Fruit fly (Drosophila melanogaster) whole organism, prepupa: ENCODE measurements around the gene iPLA2-VIA.

Source experiments
- Blimp-1 ChIP-seq: fragments of 200-800 bp; sonication (Bioruptor generic); optimal IDR thresholded peaks from 3 replicates; lab custom pipeline; 2017; ENCODE audit warnings: missing biosample characterization, missing genetic modification characterization, mild to moderate bottlenecking, moderate library complexity, missing genetic modification reagents
- CG10631 ChIP-seq: fragments of 200-800 bp; sonication (Bioruptor generic); optimal IDR thresholded peaks from 2 replicates; lab custom pipeline; 2016; ENCODE audit warnings: missing biosample characterization, missing genetic modification characterization
- CG11762 ChIP-seq: fragments of 200-800 bp; sonication (Bioruptor generic); optimal IDR thresholded peaks from 3 replicates; lab custom pipeline; 2016; ENCODE audit warnings: missing biosample characterization, missing genetic modification characterization; ENCODE audit not compliant: insufficient read depth
- CG11902 ChIP-seq: fragments of 200-800 bp; sonication (Bioruptor generic); optimal IDR thresholded peaks from 3 replicates; lab custom pipeline; 2016; ENCODE audit warnings: missing biosample characterization, missing genetic modification characterization
- CG15336 ChIP-seq: fragments of 200-800 bp; sonication (Bioruptor generic); IDR thresholded peaks from 2 replicates; pipeline ENCODE4 v1.3.6; 2022; ENCODE audit warnings: missing biosample characterization, missing genetic modification characterization
- CG1621 ChIP-seq: fragments of 200-800 bp; sonication (Bioruptor generic); optimal IDR thresholded peaks from 3 replicates; lab custom pipeline; 2018; ENCODE audit warnings: missing biosample characterization, mild to moderate bottlenecking, missing genetic modification characterization
- CG16779 ChIP-seq: fragments of 200-800 bp; sonication (Bioruptor generic); optimal IDR thresholded peaks from 3 replicates; lab custom pipeline; 2017; ENCODE audit warnings: missing biosample characterization, mild to moderate bottlenecking, missing genetic modification characterization
- CG3032 ChIP-seq: fragments of 200-800 bp; optimal IDR thresholded peaks from 2 replicates; lab custom pipeline; 2019; ENCODE audit warnings: missing biosample characterization, mild to moderate bottlenecking, missing genetic modification characterization, moderate library complexity
- CG3919 ChIP-seq: fragments of 200-800 bp; sonication (Bioruptor generic); optimal IDR thresholded peaks from 3 replicates; lab custom pipeline; 2016; ENCODE audit warnings: missing biosample characterization, missing genetic modification characterization
- CG4318 ChIP-seq: fragments of 200-800 bp; sonication (Bioruptor generic); optimal IDR thresholded peaks from 3 replicates; lab custom pipeline; 2017; ENCODE audit warnings: missing biosample characterization, mild to moderate bottlenecking, missing genetic modification characterization
- CG6163 ChIP-seq: fragments of 200-800 bp; sonication (Bioruptor generic); IDR thresholded peaks from 3 replicates; pipeline ENCODE4 v1.3.6; 2022; ENCODE audit warnings: missing biosample characterization, missing genetic modification characterization
- CG6792 ChIP-seq: fragments of 200-800 bp; sonication (Bioruptor generic); optimal IDR thresholded peaks from 3 replicates; lab custom pipeline; 2016; ENCODE audit warnings: missing biosample characterization, missing genetic modification characterization
- CG6808 ChIP-seq: fragments of 200-800 bp; sonication (Bioruptor generic); optimal IDR thresholded peaks from 3 replicates; lab custom pipeline; 2017; ENCODE audit warnings: missing biosample characterization, missing genetic modification characterization, mild to moderate bottlenecking, moderate library complexity, missing genetic modification reagents
- CG6854 ChIP-seq: fragments of 200-800 bp; sonication (Bioruptor generic); optimal IDR thresholded peaks from 2 replicates; lab custom pipeline; 2017; ENCODE audit warnings: missing biosample characterization, mild to moderate bottlenecking, missing genetic modification characterization
- CG7368 ChIP-seq: fragments of 200-800 bp; sonication (Bioruptor generic); optimal IDR thresholded peaks from 3 replicates; lab custom pipeline; 2016; ENCODE audit warnings: missing biosample characterization, missing genetic modification characterization
- CG8119 ChIP-seq: fragments of 200-800 bp; sonication (Bioruptor generic); IDR thresholded peaks from 3 replicates; pipeline ENCODE4 v1.3.6; 2022; ENCODE audit warnings: missing biosample characterization, missing genetic modification characterization
- CG9139 ChIP-seq: fragments of 200-800 bp; sonication (Bioruptor generic); optimal IDR thresholded peaks from 3 replicates; lab custom pipeline; 2017; ENCODE audit warnings: missing biosample characterization, mild to moderate bottlenecking, missing genetic modification characterization
- Eip78C ChIP-seq: fragments of 200-800 bp; sonication (Bioruptor generic); peaks from one replicate; lab custom pipeline; 2016; ENCODE audit warnings: missing biosample characterization, missing genetic modification characterization
- Eip93F ChIP-seq: fragments of 200-800 bp; sonication (Bioruptor generic); optimal IDR thresholded peaks from 2 replicates; lab custom pipeline; 2016; ENCODE audit warnings: missing biosample characterization, mild to moderate bottlenecking, missing genetic modification characterization
- Ets21C ChIP-seq: fragments of 200-800 bp; sonication (Bioruptor generic); optimal IDR thresholded peaks from 3 replicates; lab custom pipeline; 2016; ENCODE audit warnings: missing biosample characterization, missing genetic modification characterization
- Gug ChIP-seq: fragments of 200-800 bp; sonication (Bioruptor generic); IDR thresholded peaks from 2 replicates; pipeline ENCODE4 v1.3.6; 2022; ENCODE audit warnings: missing biosample characterization, missing genetic modification characterization
- Hr38 ChIP-seq: sonication (Bioruptor generic); optimal IDR thresholded peaks from 2 replicates; lab custom pipeline; 2016; ENCODE audit warnings: missing biosample characterization, missing genetic modification characterization
- Hr4 ChIP-seq: fragments of 200-800 bp; sonication (Bioruptor generic); optimal IDR thresholded peaks from 3 replicates; lab custom pipeline; 2016; ENCODE audit warnings: missing biosample characterization, missing genetic modification characterization
- Met ChIP-seq: fragments of 200-800 bp; sonication (Bioruptor generic); optimal IDR thresholded peaks from 3 replicates; lab custom pipeline; 2016; ENCODE audit warnings: missing biosample characterization, missing genetic modification characterization
- Sox102F ChIP-seq: fragments of 200-800 bp; sonication (Bioruptor generic); optimal IDR thresholded peaks from 2 replicates; lab custom pipeline; 2016; ENCODE audit warnings: missing biosample characterization, mild to moderate bottlenecking, missing genetic modification characterization
- Sox14 ChIP-seq: fragments of 200-800 bp; sonication (Bioruptor generic); optimal IDR thresholded peaks from 3 replicates; lab custom pipeline; 2016; ENCODE audit warnings: missing biosample characterization, missing genetic modification characterization
- Sox15 ChIP-seq: fragments of 200-800 bp; sonication (Bioruptor generic); optimal IDR thresholded peaks from 3 replicates; lab custom pipeline; 2016; ENCODE audit warnings: missing biosample characterization, missing genetic modification characterization
- achi ChIP-seq: fragments of 200-800 bp; sonication (Bioruptor generic); optimal IDR thresholded peaks from 3 replicates; lab custom pipeline; 2016; ENCODE audit warnings: missing biosample characterization, missing genetic modification characterization
- acj6 ChIP-seq: fragments of 200-800 bp; sonication (Bioruptor generic); optimal IDR thresholded peaks from 3 replicates; lab custom pipeline; 2016; ENCODE audit warnings: missing biosample characterization, missing genetic modification characterization
- cyc ChIP-seq: fragments of 200-800 bp; sonication (Bioruptor generic); optimal IDR thresholded peaks from 3 replicates; lab custom pipeline; 2016; ENCODE audit warnings: missing biosample characterization, missing genetic modification characterization
- dac ChIP-seq: fragments of 200-800 bp; sonication (Bioruptor generic); optimal IDR thresholded peaks from 2 replicates; lab custom pipeline; 2017; ENCODE audit warnings: missing biosample characterization, mild to moderate bottlenecking, missing genetic modification characterization
- dsx ChIP-seq: fragments of 200-800 bp; optimal IDR thresholded peaks from 3 replicates; lab custom pipeline; 2019; ENCODE audit warnings: missing biosample characterization, mild to moderate bottlenecking, missing genetic modification characterization, moderate library complexity; ENCODE audit not compliant: poor library complexity, severe bottlenecking
- eg ChIP-seq: fragments of 200-800 bp; sonication (Bioruptor generic); IDR thresholded peaks from 3 replicates; pipeline ENCODE4 v1.3.6; 2022; ENCODE audit warnings: missing biosample characterization, missing genetic modification characterization
- fd85E ChIP-seq: fragments of 200-800 bp; sonication (Bioruptor generic); optimal IDR thresholded peaks from 3 replicates; lab custom pipeline; 2016; ENCODE audit warnings: missing biosample characterization, missing genetic modification characterization
- lz ChIP-seq: fragments of 200-800 bp; sonication (Bioruptor generic); optimal IDR thresholded peaks from 3 replicates; lab custom pipeline; 2016; ENCODE audit warnings: missing biosample characterization, missing genetic modification characterization
- net ChIP-seq: fragments of 200-800 bp; sonication (Bioruptor generic); optimal IDR thresholded peaks from 3 replicates; lab custom pipeline; 2016; ENCODE audit warnings: missing biosample characterization, missing genetic modification characterization
- salr ChIP-seq, 2 experiments: fragments of 200-800 bp; sonication (Bioruptor generic); optimal IDR thresholded peaks; 3 replicates each; lab custom pipeline; 2016 to 2018; ENCODE audit warnings: missing biosample characterization in 2 of 2, missing genetic modification characterization in 2 of 2, mild to moderate bottlenecking in 1 of 2
- spab ChIP-seq: fragments of 200-800 bp; sonication (Bioruptor generic); optimal IDR thresholded peaks from 2 replicates; lab custom pipeline; 2017; ENCODE audit warnings: missing biosample characterization, mild to moderate bottlenecking, missing genetic modification characterization, missing genetic modification reagents
- ss ChIP-seq, 2 experiments: fragments of 200-800 bp; sonication (Bioruptor generic); optimal IDR thresholded peaks; 2 replicates in 1 of 2; 3 replicates in 1 of 2; lab custom pipeline; 2017 to 2018; ENCODE audit warnings: mild to moderate bottlenecking in 2 of 2, missing biosample characterization in 2 of 2, missing genetic modification characterization in 2 of 2, moderate library complexity in 1 of 2
- svp ChIP-seq: fragments of 200-800 bp; sonication (Bioruptor generic); peaks from one replicate; lab custom pipeline; 2016; ENCODE audit warnings: missing biosample characterization, missing genetic modification characterization
- topi ChIP-seq: fragments of 200-800 bp; sonication (Bioruptor generic); optimal IDR thresholded peaks from 3 replicates; lab custom pipeline; 2016; ENCODE audit warnings: missing biosample characterization, missing genetic modification characterization
- vri ChIP-seq: fragments of 200-800 bp; sonication (Bioruptor generic); optimal IDR thresholded peaks from 3 replicates; lab custom pipeline; 2016; ENCODE audit warnings: missing biosample characterization, mild to moderate bottlenecking, missing genetic modification characterization

The iPLA2-VIA gene

dm6 chr3L:9864275-9865052 is at the start of gene iPLA2-VIA, which contains the start of gene Ciz1 (continued):
- TF ChIP-seq CG1621 (tag; lab: Kevin White, UChicago) (no peak), CG3032 (tag; lab: Kevin White, UChicago) (peak; percentile 22), dac (GFP tag; lab: Kevin White, UChicago) (no peak), fd85E (GFP tag; lab: Kevin White, UChicago) (no peak), vri (GFP tag; lab: Kevin White, UChicago) (no peak), Met (GFP tag; lab: Kevin White, UChicago) (no peak), CG4318 (GFP tag; lab: Kevin White, UChicago) (no peak), Gug (GFP tag; lab: Robert Waterston, UW) (no peak), CG6163 (GFP tag; lab: Robert Waterston, UW) (no peak)

dm6 chr3L:9907719-9908170 is 43.6 kb upstream of the iPLA2-VIA start, which contains the start of gene bma:
Gene bma, plus strand, starts transcription at chr3L:9908120.
- TF ChIP-seq CG15336 (GFP tag; lab: Robert Waterston, UW) (no peak), eg (GFP tag; lab: Robert Waterston, UW) (no peak), CG10631 (no peak), CG8119 (GFP tag; lab: Robert Waterston, UW) (no peak), svp (GFP tag; lab: Kevin White, UChicago) (no peak), CG6163 (GFP tag; lab: Robert Waterston, UW) (no peak), CG3919 (GFP tag; lab: Kevin White, UChicago) (no peak), Sox14 (no peak), cyc (GFP tag; lab: Kevin White, UChicago) (no peak), topi (no peak)

dm6 chr3L:9904988-9905387 is 40.8 kb upstream of the iPLA2-VIA start:
- TF ChIP-seq dac (GFP tag; lab: Kevin White, UChicago) (no peak), achi (GFP tag; lab: Kevin White, UChicago) (no peak), Eip93F (no peak), cyc (GFP tag; lab: Kevin White, UChicago) (no peak), salr (GFP tag; optimal IDR thresholded peaks at IDR 0.05; lab: Kevin White, UChicago) (no peak)

dm6 chr3L:9899046-9899659 is 35.0 kb upstream of the iPLA2-VIA start, which contains the start of gene nudE:
Gene nudE, plus strand, starts transcription at chr3L:9899241.
- TF ChIP-seq CG7368 (peak; percentile 26), dsx (GFP tag; lab: Kevin White, UChicago) (no peak), CG11762 (GFP tag; lab: Kevin White, UChicago) (no peak), CG9139 (GFP tag; lab: Kevin White, UChicago) (no peak), Met (GFP tag; lab: Kevin White, UChicago) (peak; percentile 33), lz (GFP tag; lab: Kevin White, UChicago) (peak; percentile 33), Eip78C (GFP tag; lab: Kevin White, UChicago) (peak; percentile 85), CG6854 (GFP tag; lab: Kevin White, UChicago) (no peak), Hr4 (no peak), CG6792 (no peak), ss (GFP tag; optimal IDR thresholded peaks at IDR 0.05; lab: Kevin White, UChicago) (no peak), fd85E (GFP tag; lab: Kevin White, UChicago) (no peak), CG4318 (GFP tag; lab: Kevin White, UChicago) (no peak), Sox102F (no peak), Sox15 (no peak), CG6808 (GFP tag; lab: Kevin White, UChicago) (no peak), CG1621 (tag; lab: Kevin White, UChicago) (no peak), Blimp-1 (no peak), Ets21C (GFP tag; lab: Kevin White, UChicago) (peak; percentile 11), Gug (GFP tag; lab: Robert Waterston, UW) (no peak), CG11902 (GFP tag; lab: Kevin White, UChicago) (no peak), net (GFP tag; lab: Kevin White, UChicago) (no peak), Hr38 (GFP tag; lab: Kevin White, UChicago) (no peak), vri (GFP tag; lab: Kevin White, UChicago) (no peak), CG16779 (no peak), spab (GFP tag; lab: Kevin White, UChicago) (no peak), CG3032 (tag; lab: Kevin White, UChicago) (no peak), acj6 (GFP tag; lab: Kevin White, UChicago) (no peak), topi (peak; percentile 38), cyc (GFP tag; lab: Kevin White, UChicago) (no peak)
